Fruit fly (Drosophila melanogaster): ENCODE data around the gene CG14829.

CG14829 gene

DNA sequence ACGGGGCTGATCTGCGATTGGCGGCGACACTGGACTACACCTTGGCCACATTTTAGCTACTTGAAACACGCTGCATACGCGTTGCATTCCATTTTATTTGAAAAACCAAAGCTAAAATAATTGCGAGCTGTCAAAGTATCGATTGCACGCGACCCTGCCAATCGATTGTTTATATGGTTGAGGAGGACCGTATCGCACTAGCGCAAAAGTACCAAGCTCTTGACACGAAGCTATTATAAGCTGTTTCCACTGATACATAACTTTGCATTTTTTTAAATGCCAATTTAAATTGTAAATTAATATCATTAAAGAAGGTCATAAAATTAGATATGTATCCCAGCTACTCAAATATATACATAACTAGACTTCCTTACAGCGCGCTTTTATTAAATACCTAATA lies 11.2 kb upstream of the CG14829 start, which contains the start of gene Cdc27 (continued):
- TF ChIP-seq CG12299 (tag; optimal IDR thresholded peaks at IDR 0.05) (no peak), sisA (GFP tag; IDR thresholded peaks at IDR 0.05) (no peak), oc (tag; optimal IDR thresholded peaks at IDR 0.05) (no peak), eve (GFP tag; optimal IDR thresholded peaks at IDR 0.05) (no peak), Lim3 (GFP tag; IDR thresholded peaks at IDR 0.05) (no peak), Hmx (GFP tag; optimal IDR thresholded peaks at IDR 0.05) (no peak), CG18599 (GFP tag; optimal IDR thresholded peaks at IDR 0.05) (no peak), Jarid2 (GFP tag; optimal IDR thresholded peaks at IDR 0.05) (no peak), wor (GFP tag; IDR thresholded peaks at IDR 0.05) (no peak), Elba2 (GFP tag; optimal IDR thresholded peaks at IDR 0.05) (no peak), CkIIα-i1 (GFP tag; IDR thresholded peaks at IDR 0.05) (no peak), Stat92E (GFP tag; optimal IDR thresholded peaks at IDR 0.05) (peak in 1 of 3 experiments; percentile 50), CG1832 (GFP tag; optimal IDR thresholded peaks at IDR 0.05) (no peak), CG32532 (GFP tag; IDR thresholded peaks at IDR 0.05) (peak; percentile 64), fd3F (GFP tag; optimal IDR thresholded peaks at IDR 0.05) (peak; percentile 13), CG7372 (GFP tag; IDR thresholded peaks at IDR 0.05) (0 out of 2 replicates have a peak, but pooled peaks have one; percentile 21), chm (GFP tag; IDR thresholded peaks at IDR 0.05) (no peak; the same call in 1 of the 2 replicates), slbo (GFP tag; IDR thresholded peaks at IDR 0.05) (peak; percentile 64), al (GFP tag; IDR thresholded peaks at IDR 0.05) (peak; percentile 20; the same call in 1 of the 2 replicates), Gsc (GFP tag; IDR thresholded peaks at IDR 0.05) (no peak), odd (GFP tag; optimal IDR thresholded peaks at IDR 0.05) (no peak), nerfin-1 (tag; optimal IDR thresholded peaks at IDR 0.05) (no peak), HHEX (GFP tag; optimal IDR thresholded peaks at IDR 0.05) (no peak), CG10565 (GFP tag; optimal IDR thresholded peaks at IDR 0.05) (no peak), lilli (GFP tag; optimal IDR thresholded peaks at IDR 0.05) (peak; percentile 48), CG14860 (GFP tag; IDR thresholded peaks at IDR 0.05; ENCODE audit: partially characterized antibody) (peak; percentile 74), CG6254 (GFP tag; optimal IDR thresholded peaks at IDR 0.05) (no peak), CG14441 (GFP tag; IDR thresholded peaks at IDR 0.05) (no peak), Doc2 (GFP tag; IDR thresholded peaks at IDR 0.05) (no peak), unpg (GFP tag; optimal IDR thresholded peaks at IDR 0.05) (peak; percentile 28), pzg (GFP tag; optimal IDR thresholded peaks at IDR 0.05) (peak; percentile 89), CG2889 (GFP tag; IDR thresholded peaks at IDR 0.05) (no peak), CG11456 (GFP tag; IDR thresholded peaks at IDR 0.05) (no peak), CG10431 (GFP tag; optimal IDR thresholded peaks at IDR 0.05) (peak; percentile 95), stwl (tag; optimal IDR thresholded peaks at IDR 0.05) (peak; percentile 67), Sox100B (GFP tag; optimal IDR thresholded peaks at IDR 0.05) (no peak), Xbp1 (GFP tag; optimal IDR thresholded peaks at IDR 0.05) (peak; percentile 33), CG3726 (GFP tag; IDR thresholded peaks at IDR 0.05) (no peak), p53 (GFP tag; optimal IDR thresholded peaks at IDR 0.05) (no peak), CG15269 (tag; optimal IDR thresholded peaks at IDR 0.05) (peak; percentile 21), GATAe (GFP tag; conservative IDR thresholded peaks at IDR 0.05) (no peak), CG31441 (GFP tag; IDR thresholded peaks at IDR 0.05) (0 out of 2 replicates have a peak, but pooled peaks have one; percentile 29), ems (GFP tag; optimal IDR thresholded peaks at IDR 0.05) (no peak), Hr3 (GFP tag; optimal IDR thresholded peaks at IDR 0.05) (peak; percentile 31), zfh1 (GFP tag; IDR thresholded peaks at IDR 0.05) (peak; percentile 61; the same call in 2 of the 3 replicates), CG42726 (GFP tag; IDR thresholded peaks at IDR 0.05; ENCODE audit: partially characterized antibody) (peak; percentile 69; the same call in 1 of the 2 replicates), HmgD (GFP tag; optimal IDR thresholded peaks at IDR 0.05) (peak; percentile 59), CG5180 (GFP tag; optimal IDR thresholded peaks at IDR 0.05) (no peak), dmrt99B (tag; optimal IDR thresholded peaks at IDR 0.05) (no peak), Usf (GFP tag; optimal IDR thresholded peaks at IDR 0.05) (no peak), sens-2 (GFP tag; IDR thresholded peaks at IDR 0.05) (no peak)
